Fruit fly (Drosophila melanogaster) whole organism, embryonic: ENCODE results near the gene Nsf2.

Source experiments
- Ada2b ChIP-seq: fragments of 200-800 bp; sonication (Bioruptor generic); IDR thresholded peaks from 2 replicates; pipeline ENCODE4 v1.3.6; 2022; ENCODE audit warnings: missing biosample characterization, missing genetic modification characterization
- Blimp-1 ChIP-seq: fragments of 200-800 bp; sonication (Bioruptor generic); optimal IDR thresholded peaks from 3 replicates; lab custom pipeline; 2018; ENCODE audit warnings: missing biosample characterization, missing genetic modification characterization, mild to moderate bottlenecking, moderate library complexity, missing genetic modification reagents
- BtbVII ChIP-seq: fragments of 200-800 bp; sonication (Bioruptor generic); optimal IDR thresholded peaks from 3 replicates; lab custom pipeline; 2017; ENCODE audit warnings: missing biosample characterization, mild to moderate bottlenecking, missing genetic modification characterization
- CG10209 ChIP-seq: fragments of 200-800 bp; sonication (Bioruptor generic); optimal IDR thresholded peaks from 3 replicates; lab custom pipeline; 2017; ENCODE audit warnings: missing biosample characterization, mild to moderate bottlenecking, missing genetic modification characterization, missing genetic modification reagents
- CG10543 ChIP-seq: fragments of 200-800 bp; sonication (Bioruptor generic); optimal IDR thresholded peaks from 3 replicates; lab custom pipeline; 2017; ENCODE audit warnings: missing biosample characterization, mild to moderate bottlenecking, missing genetic modification characterization, moderate library complexity
- CG11398 ChIP-seq: fragments of 200-800 bp; sonication (Bioruptor generic); optimal IDR thresholded peaks from 2 replicates; lab custom pipeline; 2016; ENCODE audit warnings: missing biosample characterization, missing genetic modification characterization
- CG11504 ChIP-seq: fragments of 200-800 bp; sonication (Bioruptor generic); optimal IDR thresholded peaks from 3 replicates; lab custom pipeline; 2019; ENCODE audit warnings: missing biosample characterization, mild to moderate bottlenecking, missing genetic modification characterization, moderate library complexity
- CG12104 ChIP-seq: fragments of 200-800 bp; sonication (Bioruptor generic); optimal IDR thresholded peaks from 3 replicates; lab custom pipeline; 2016; ENCODE audit warnings: missing biosample characterization, missing genetic modification characterization
- CG15514 ChIP-seq: fragments of 200-800 bp; sonication (Bioruptor generic); optimal IDR thresholded peaks from 3 replicates; lab custom pipeline; 2017; ENCODE audit warnings: missing biosample characterization, missing genetic modification characterization, mild to moderate bottlenecking, moderate library complexity, missing genetic modification reagents
- CG1602 ChIP-seq: fragments of 200-800 bp; sonication (Bioruptor generic); optimal IDR thresholded peaks from 3 replicates; lab custom pipeline; 2016; ENCODE audit warnings: missing biosample characterization, missing genetic modification characterization
- CG1603 ChIP-seq: fragments of 200-800 bp; sonication (Bioruptor generic); optimal IDR thresholded peaks from 2 replicates; lab custom pipeline; 2019; ENCODE audit warnings: missing biosample characterization, mild to moderate bottlenecking, missing genetic modification characterization, moderate library complexity
- CG17186 ChIP-seq: fragments of 200-800 bp; sonication (Bioruptor generic); optimal IDR thresholded peaks from 3 replicates; lab custom pipeline; 2017; ENCODE audit warnings: missing biosample characterization, missing genetic modification reagents, missing genetic modification characterization
- CG18599 ChIP-seq: fragments of 200-800 bp; sonication (Bioruptor generic); optimal IDR thresholded peaks from 3 replicates; lab custom pipeline; 2017; ENCODE audit warnings: missing biosample characterization, missing genetic modification characterization, mild to moderate bottlenecking, moderate library complexity, missing genetic modification reagents
- CG30403 ChIP-seq: fragments of 200-800 bp; sonication (Bioruptor generic); optimal IDR thresholded peaks from 3 replicates; lab custom pipeline; 2016; ENCODE audit warnings: missing biosample characterization, missing genetic modification characterization
- CG3065 ChIP-seq: fragments of 200-800 bp; sonication (Bioruptor generic); optimal IDR thresholded peaks from 2 replicates; lab custom pipeline; 2016; ENCODE audit warnings: missing biosample characterization, missing genetic modification characterization
- CG3281 ChIP-seq: fragments of 200-800 bp; sonication (Bioruptor generic); optimal IDR thresholded peaks from 3 replicates; lab custom pipeline; 2017; ENCODE audit warnings: missing biosample characterization, mild to moderate bottlenecking, missing genetic modification characterization
- CG4730 ChIP-seq: fragments of 200-800 bp; sonication (Bioruptor generic); IDR thresholded peaks from 2 replicates; pipeline ENCODE4 v1.3.6; 2022; ENCODE audit warnings: missing biosample characterization, missing genetic modification characterization
- CG6689 ChIP-seq: fragments of 200-800 bp; sonication (Bioruptor generic); IDR thresholded peaks from 2 replicates; pipeline ENCODE4 v1.3.6; 2022; ENCODE audit warnings: missing biosample characterization, missing genetic modification characterization
- CG8290 ChIP-seq, 3 experiments: fragments of 200-800 bp; sonication (Bioruptor generic); optimal IDR thresholded peaks; 2 replicates each; lab custom pipeline; 2016 to 2019; ENCODE audit warnings: missing biosample characterization in 3 of 3, missing genetic modification characterization in 3 of 3, mild to moderate bottlenecking in 2 of 3, moderate library complexity in 1 of 3
- CG8944 ChIP-seq: fragments of 200-800 bp; sonication (Bioruptor generic); optimal IDR thresholded peaks from 3 replicates; lab custom pipeline; 2016; ENCODE audit warnings: missing biosample characterization, missing genetic modification characterization
- CG9817 ChIP-seq: fragments of 200-800 bp; sonication (Bioruptor generic); optimal IDR thresholded peaks from 2 replicates; lab custom pipeline; 2018; ENCODE audit warnings: missing biosample characterization, mild to moderate bottlenecking, missing genetic modification characterization, moderate library complexity
- Camta ChIP-seq: fragments of 200-800 bp; sonication (Bioruptor generic); optimal IDR thresholded peaks from 2 replicates; lab custom pipeline; 2016; ENCODE audit warnings: missing biosample characterization, missing genetic modification characterization
- D19B ChIP-seq: fragments of 200-800 bp; sonication (Bioruptor generic); optimal IDR thresholded peaks from 2 replicates; lab custom pipeline; 2017; ENCODE audit warnings: missing biosample characterization, mild to moderate bottlenecking, missing genetic modification characterization
- Drgx ChIP-seq: fragments of 200-800 bp; sonication (Bioruptor generic); IDR thresholded peaks from 2 replicates; pipeline ENCODE4 v1.3.6; 2022; ENCODE audit warnings: missing biosample characterization, missing genetic modification characterization
- Hmr ChIP-seq: fragments of 200-800 bp; sonication (Bioruptor generic); optimal IDR thresholded peaks from 3 replicates; lab custom pipeline; 2017; ENCODE audit warnings: mild to moderate bottlenecking, missing biosample characterization, missing genetic modification reagents, missing genetic modification characterization
- Lim3 ChIP-seq: fragments of 200-800 bp; sonication (Bioruptor generic); IDR thresholded peaks from 2 replicates; pipeline ENCODE4 v1.3.6; 2022; ENCODE audit warnings: missing biosample characterization, missing genetic modification characterization
- Med ChIP-seq: fragments of 200-800 bp; sonication (Bioruptor generic); peaks from one replicate; lab custom pipeline; 2016; ENCODE audit warnings: missing biosample characterization, missing genetic modification characterization, mild to moderate bottlenecking, inconsistent platforms, moderate library complexity
- NC2α ChIP-seq: fragments of 200-800 bp; sonication (Bioruptor generic); optimal IDR thresholded peaks from 2 replicates; lab custom pipeline; 2016; ENCODE audit warnings: missing biosample characterization, missing genetic modification characterization
- Pdp1 ChIP-seq, 2 experiments: fragments of 200-800 bp; sonication (Bioruptor generic); optimal IDR thresholded peaks; 3 replicates each; lab custom pipeline; 2016; ENCODE audit warnings: missing biosample characterization in 2 of 2, missing genetic modification characterization in 2 of 2, mild to moderate bottlenecking in 1 of 2, moderate library complexity in 1 of 2
- Six4 ChIP-seq: fragments of 200-800 bp; sonication (Bioruptor generic); optimal IDR thresholded peaks from 2 replicates; lab custom pipeline; 2016; ENCODE audit warnings: missing biosample characterization, missing genetic modification characterization
- ab ChIP-seq: fragments of 200-800 bp; sonication (Bioruptor generic); optimal IDR thresholded peaks from 2 replicates; lab custom pipeline; 2016; ENCODE audit warnings: missing biosample characterization, missing genetic modification characterization
- al ChIP-seq: fragments of 200-800 bp; sonication (Bioruptor generic); IDR thresholded peaks from 2 replicates; pipeline ENCODE4 v1.3.6; 2022; ENCODE audit warnings: missing biosample characterization, missing genetic modification characterization
- ara ChIP-seq: fragments of 200-800 bp; sonication (Bioruptor generic); IDR thresholded peaks from 2 replicates; pipeline ENCODE4 v1.3.6; 2022; ENCODE audit warnings: missing biosample characterization, missing genetic modification characterization
- caup ChIP-seq: fragments of 200-800 bp; sonication (Bioruptor generic); optimal IDR thresholded peaks from 3 replicates; lab custom pipeline; 2017; ENCODE audit warnings: missing biosample characterization, mild to moderate bottlenecking, missing genetic modification characterization, moderate library complexity; ENCODE audit not compliant: severe bottlenecking
- ci ChIP-seq: fragments of 200-800 bp; sonication (Bioruptor generic); IDR thresholded peaks from 3 replicates; pipeline ENCODE4 v1.3.6; 2022; ENCODE audit warnings: missing biosample characterization, missing genetic modification characterization
- kni ChIP-seq: fragments of 200-800 bp; sonication (Bioruptor generic); optimal IDR thresholded peaks from 3 replicates; lab custom pipeline; 2017; ENCODE audit warnings: mild to moderate bottlenecking, missing biosample characterization, missing genetic modification reagents, missing genetic modification characterization
- lab ChIP-seq: fragments of 200-800 bp; sonication (Bioruptor generic); optimal IDR thresholded peaks from 3 replicates; lab custom pipeline; 2017; ENCODE audit warnings: missing biosample characterization, missing genetic modification characterization, mild to moderate bottlenecking, moderate library complexity, missing genetic modification reagents
- lilli ChIP-seq: fragments of 200-800 bp; sonication (Bioruptor generic); optimal IDR thresholded peaks from 3 replicates; lab custom pipeline; 2016; ENCODE audit warnings: missing biosample characterization, missing genetic modification characterization
- pfk ChIP-seq: fragments of 200-800 bp; sonication (Bioruptor generic); optimal IDR thresholded peaks from 2 replicates; lab custom pipeline; 2018; ENCODE audit warnings: missing biosample characterization, mild to moderate bottlenecking, missing genetic modification characterization, moderate library complexity
- row ChIP-seq: fragments of 200-800 bp; sonication (Bioruptor generic); IDR thresholded peaks from 3 replicates; pipeline ENCODE4 v1.3.6; 2022; ENCODE audit warnings: missing biosample characterization, missing genetic modification characterization
- seq ChIP-seq: fragments of 200-800 bp; sonication (Bioruptor generic); IDR thresholded peaks from 2 replicates; pipeline ENCODE4 v1.3.6; 2022; ENCODE audit warnings: missing biosample characterization, missing genetic modification characterization
- sima ChIP-seq: fragments of 200-800 bp; sonication (Bioruptor generic); optimal IDR thresholded peaks from 2 replicates; lab custom pipeline; 2016; ENCODE audit warnings: missing biosample characterization, missing genetic modification characterization
- slbo ChIP-seq: fragments of 200-800 bp; sonication (Bioruptor generic); IDR thresholded peaks from 2 replicates; pipeline ENCODE4 v1.3.6; 2022; ENCODE audit warnings: missing biosample characterization, missing genetic modification characterization
- stc ChIP-seq: fragments of 200-800 bp; sonication (Bioruptor generic); IDR thresholded peaks from 2 replicates; pipeline ENCODE4 v1.3.6; 2022; ENCODE audit warnings: missing biosample characterization, missing genetic modification characterization
- tio ChIP-seq: fragments of 200-800 bp; sonication (Bioruptor generic); optimal IDR thresholded peaks from 2 replicates; lab custom pipeline; 2017; ENCODE audit warnings: missing biosample characterization, missing genetic modification characterization, inconsistent platforms
- unc-4 ChIP-seq: fragments of 200-800 bp; sonication (Bioruptor generic); IDR thresholded peaks from 2 replicates; pipeline ENCODE4 v1.3.6; 2022; ENCODE audit warnings: missing biosample characterization, missing genetic modification characterization; ENCODE audit not compliant: partially characterized antibody

The Nsf2 gene

dm6 chr3R:13820483-13820882 is 17.3 kb downstream of the Nsf2 start (continued):
- TF ChIP-seq al (no peak), CG12104 (no peak), sima (GFP tag; lab: Kevin White, UChicago) (no peak), NC2α (GFP tag; lab: Kevin White, UChicago) (no peak), CG30403 (GFP tag; lab: Kevin White, UChicago) (no peak), ab (GFP tag; lab: Kevin White, UChicago) (no peak)

dm6 chr3R:13819037-13819436 is 18.8 kb downstream of the Nsf2 start:
- TF ChIP-seq Pdp1 (GFP tag; optimal IDR thresholded peaks at IDR 0.05; lab: Kevin White, UChicago) (peak in 1 of 2 experiments; percentile 60), caup (GFP tag; lab: Kevin White, UChicago) (peak; percentile 24), CG8290 (GFP tag; optimal IDR thresholded peaks at IDR 0.05; lab: Kevin White, UChicago) (no peak), CG8290 (tag; optimal IDR thresholded peaks at IDR 0.05; lab: Kevin White, UChicago) (peak in 1 of 2 experiments; percentile 19), CG4730 (GFP tag; lab: Robert Waterston, UW) (0 out of 2 replicates have a peak, but pooled peaks have one; percentile 9), CG1602 (no peak), Six4 (GFP tag; lab: Kevin White, UChicago) (no peak), ci (GFP tag; lab: Robert Waterston, UW) (0 out of 3 replicates have a peak, but pooled peaks have one; percentile 26), CG15514 (GFP tag; lab: Kevin White, UChicago) (peak; percentile 19), CG3281 (GFP tag; lab: Kevin White, UChicago) (peak; percentile 11), unc-4 (GFP tag; lab: Robert Waterston, UW) (no peak), Drgx (0 out of 2 replicates have a peak, but pooled peaks have one; percentile 20), tio (GFP tag; lab: Kevin White, UChicago) (peak; percentile 14), BtbVII (GFP tag; lab: Kevin White, UChicago) (peak; percentile 23), CG3065 (no peak), slbo (GFP tag; lab: Robert Waterston, UW) (0 out of 2 replicates have a peak, but pooled peaks have one; percentile 26), CG18599 (GFP tag; lab: Kevin White, UChicago) (peak; percentile 50), Med (peak; percentile 37), CG10543 (GFP tag; lab: Kevin White, UChicago) (peak; percentile 18), Hmr (GFP tag; lab: Kevin White, UChicago) (peak; percentile 9), CG11504 (tag; lab: Kevin White, UChicago) (no peak), CG10209 (peak; percentile 0), lab (GFP tag; lab: Kevin White, UChicago) (peak; percentile 55)

dm6 chr3R:13817480-13818305 is 20.1 kb downstream of the Nsf2 start:
- TF ChIP-seq lilli: no peak
- peak; percentile 99 for TF ChIP-seq Blimp-1
- peak; percentile 76 for TF ChIP-seq CG1603 (tag; lab: Kevin White, UChicago)
- peak; percentile 10; the same call in 1 of the 2 replicates for TF ChIP-seq Lim3 (GFP tag; lab: Robert Waterston, UW)
- peak; percentile 27; the same call in 1 of the 2 replicates for TF ChIP-seq ara (GFP tag; lab: Robert Waterston, UW)
- TF ChIP-seq kni (GFP tag; lab: Kevin White, UChicago): peak; percentile 96
- peak; percentile 58 for TF ChIP-seq row (GFP tag; lab: Robert Waterston, UW)
- no peak for TF ChIP-seq Camta (GFP tag; lab: Kevin White, UChicago)
- TF ChIP-seq CG6689 (GFP tag; lab: Robert Waterston, UW): peak; percentile 53
- peak; percentile 23 for TF ChIP-seq CG11398 (GFP tag; lab: Kevin White, UChicago)
- peak; percentile 39 for TF ChIP-seq CG9817 (tag; lab: Kevin White, UChicago)
- no peak for TF ChIP-seq pfk (GFP tag; lab: Kevin White, UChicago)
- TF ChIP-seq Ada2b: no peak
- peak; percentile 32 for TF ChIP-seq CG8944 (GFP tag; lab: Kevin White, UChicago)
- no peak for TF ChIP-seq seq (GFP tag; lab: Robert Waterston, UW)
- TF ChIP-seq caup (GFP tag; lab: Kevin White, UChicago): no peak
- TF ChIP-seq CG17186: peak; percentile 10
- 0 out of 2 replicates have a peak, but pooled peaks have one; percentile 42 for TF ChIP-seq stc (GFP tag; lab: Robert Waterston, UW)
- no peak for TF ChIP-seq D19B (GFP tag; lab: Kevin White, UChicago)
